Fruit fly (Drosophila melanogaster): ENCODE data around the gene cdi.

Gene cdi

DNA sequence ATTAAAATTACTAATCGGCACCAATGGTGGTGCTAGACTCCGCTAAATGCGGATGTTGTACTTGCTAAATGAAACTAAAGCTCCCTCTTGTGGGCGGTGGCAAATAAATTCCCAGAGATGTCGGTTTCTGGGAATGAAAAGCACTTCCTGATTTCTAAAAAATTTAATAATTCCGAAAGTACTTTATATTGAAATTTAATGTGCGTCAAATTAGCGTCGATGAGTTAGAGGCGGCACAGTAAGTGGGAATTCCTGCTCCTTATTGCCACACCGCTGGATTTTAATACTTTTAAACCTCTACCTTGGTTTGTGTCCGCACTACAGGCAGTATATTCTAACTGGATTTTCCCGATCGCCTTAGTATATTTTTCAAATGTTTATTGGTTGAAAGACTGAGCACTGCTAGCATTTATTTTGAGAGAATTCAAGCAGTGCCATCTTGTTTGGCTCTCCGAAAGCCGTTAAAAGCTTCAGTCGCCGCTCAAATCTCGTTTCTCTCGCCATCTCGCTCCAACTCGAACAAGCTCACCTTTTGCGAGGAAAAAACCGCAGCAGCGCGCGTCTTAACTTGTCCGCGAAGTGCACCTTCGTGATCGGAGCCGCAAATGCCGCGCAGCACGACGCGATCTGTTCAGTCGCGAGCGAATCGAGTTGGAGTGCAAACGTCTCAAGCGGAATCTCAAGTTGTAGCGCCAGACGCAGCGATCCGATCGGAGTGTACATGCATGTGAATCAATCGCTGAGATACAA is 2.4 kb upstream of the cdi start, which contains the start of gene CG6040:
Gene CG6040 (plus strand): TSS at position 663 of the 750 bp plus-strand sequence.
- no peak for TF ChIP-seq noc (tag; optimal IDR thresholded peaks at IDR 0.05)

DNA sequence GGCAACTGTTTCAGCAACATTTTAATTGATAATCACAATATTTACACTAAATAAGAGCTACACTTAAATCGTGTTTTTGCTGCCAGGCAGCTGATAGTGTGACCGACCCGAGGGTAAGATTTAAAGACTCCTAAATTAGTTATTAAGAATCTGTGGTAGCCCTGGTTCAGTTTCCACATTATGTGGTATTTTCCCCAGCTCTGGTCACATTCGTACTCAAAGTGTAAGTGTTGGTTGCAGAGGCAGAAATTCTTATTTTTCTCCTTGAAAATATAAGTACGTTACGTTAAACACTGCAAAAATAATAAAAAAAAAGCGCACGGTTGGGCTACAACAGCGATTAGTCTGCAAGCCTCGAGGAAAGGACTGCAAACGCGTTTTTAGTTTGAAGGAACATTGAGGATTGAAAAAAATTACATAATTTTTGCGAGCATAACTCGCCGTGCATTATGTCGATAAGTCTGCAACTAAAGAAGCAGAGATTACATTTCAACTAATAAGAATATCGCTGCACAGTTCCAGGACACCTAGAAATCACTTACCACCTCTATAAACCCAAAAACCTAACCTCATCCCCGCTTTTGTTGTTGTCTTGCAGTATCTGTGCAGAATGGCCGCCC is 839 bp upstream of the cdi start, which contains the start of the genes mRpL55 and ATPsynD:
Gene mRpL55 (minus strand): TSS at position 107 of the 620 bp plus-strand sequence.
Gene ATPsynD (plus strand): TSS at position 202 of the 620 bp plus-strand sequence.
- TF ChIP-seq noc (tag; optimal IDR thresholded peaks at IDR 0.05) = no peak

dm6 chr3R:19093127-19093812 is 800 bp downstream of the cdi start:
- no peak for TF ChIP-seq noc (tag; optimal IDR thresholded peaks at IDR 0.05)

dm6 chr3R:19092367-19093126 is 1.5 kb downstream of the cdi start:
- no peak for TF ChIP-seq noc (tag; optimal IDR thresholded peaks at IDR 0.05)

- no peak for TF ChIP-seq noc (tag; optimal IDR thresholded peaks at IDR 0.05)
These were observed 2.3 kb downstream of the cdi start for dm6 chr3R:19091749-19092264.

DNA sequence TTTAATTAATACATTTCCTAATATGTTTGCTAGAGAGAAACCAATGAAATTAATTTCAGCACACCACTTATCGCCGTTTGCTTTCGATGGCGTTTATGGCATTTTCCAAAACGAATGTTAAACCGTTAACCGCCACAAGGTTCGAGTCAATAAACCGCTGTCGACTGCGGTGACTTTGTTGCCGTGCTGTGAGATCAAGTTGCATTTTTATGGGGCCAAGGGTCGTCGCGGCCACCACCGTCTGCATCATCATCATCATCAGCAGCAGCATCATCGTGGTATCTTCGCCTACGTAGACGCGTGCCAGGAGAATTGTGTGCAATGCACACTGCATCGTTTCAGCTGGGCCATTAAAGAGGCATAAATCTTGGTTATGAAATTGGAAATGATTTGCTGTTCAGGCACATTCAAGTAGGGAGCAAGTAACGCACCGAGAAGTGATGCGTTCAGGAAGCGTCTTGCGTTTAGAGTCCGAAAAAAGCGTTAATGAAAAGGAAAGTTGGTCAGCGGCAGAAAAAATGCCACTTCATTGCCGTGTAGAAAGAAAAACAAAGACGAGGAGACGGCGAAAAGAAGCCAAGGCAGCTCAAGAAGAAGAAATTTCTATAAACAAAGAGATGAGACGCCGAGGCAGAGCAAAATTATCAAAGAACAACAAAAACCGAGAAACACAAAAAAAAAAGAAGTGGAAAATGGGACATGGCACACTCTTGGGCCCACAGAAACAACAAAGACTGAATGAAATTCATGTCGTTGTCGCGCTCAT is 2.9 kb downstream of the cdi start:
- TF ChIP-seq noc (tag; optimal IDR thresholded peaks at IDR 0.05) = no peak

DNA sequence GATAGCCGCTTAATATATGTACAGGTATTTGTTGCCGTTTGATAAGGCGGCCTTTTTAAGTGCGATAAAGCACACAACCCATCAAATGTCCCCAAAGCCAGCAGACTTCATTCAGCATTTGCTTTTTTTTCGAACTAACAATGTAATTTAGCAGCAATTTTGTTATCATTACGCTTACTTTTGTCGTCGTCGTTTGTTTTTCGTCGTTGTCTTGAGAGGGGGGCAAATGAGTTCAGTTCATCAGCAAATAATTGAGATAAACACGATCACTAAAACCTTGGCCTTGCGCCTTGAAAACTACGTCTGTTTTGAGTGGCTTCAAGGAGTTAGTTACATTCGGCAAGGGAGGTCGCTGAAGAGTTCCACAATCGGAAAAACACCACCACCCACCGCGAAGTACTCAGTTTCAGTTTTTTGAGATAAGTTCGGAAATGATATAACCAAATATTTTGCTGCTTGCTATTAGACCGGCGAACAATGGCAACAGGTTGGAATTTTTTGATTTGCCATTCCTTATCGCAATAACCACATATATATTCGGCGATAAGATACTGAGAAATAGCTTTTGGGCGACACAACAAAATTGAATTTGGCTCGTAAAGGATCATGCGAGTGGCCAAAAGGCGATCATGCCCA is 5.0 kb downstream of the cdi start:
- peak; percentile 52 for TF ChIP-seq noc (tag; optimal IDR thresholded peaks at IDR 0.05)

DNA sequence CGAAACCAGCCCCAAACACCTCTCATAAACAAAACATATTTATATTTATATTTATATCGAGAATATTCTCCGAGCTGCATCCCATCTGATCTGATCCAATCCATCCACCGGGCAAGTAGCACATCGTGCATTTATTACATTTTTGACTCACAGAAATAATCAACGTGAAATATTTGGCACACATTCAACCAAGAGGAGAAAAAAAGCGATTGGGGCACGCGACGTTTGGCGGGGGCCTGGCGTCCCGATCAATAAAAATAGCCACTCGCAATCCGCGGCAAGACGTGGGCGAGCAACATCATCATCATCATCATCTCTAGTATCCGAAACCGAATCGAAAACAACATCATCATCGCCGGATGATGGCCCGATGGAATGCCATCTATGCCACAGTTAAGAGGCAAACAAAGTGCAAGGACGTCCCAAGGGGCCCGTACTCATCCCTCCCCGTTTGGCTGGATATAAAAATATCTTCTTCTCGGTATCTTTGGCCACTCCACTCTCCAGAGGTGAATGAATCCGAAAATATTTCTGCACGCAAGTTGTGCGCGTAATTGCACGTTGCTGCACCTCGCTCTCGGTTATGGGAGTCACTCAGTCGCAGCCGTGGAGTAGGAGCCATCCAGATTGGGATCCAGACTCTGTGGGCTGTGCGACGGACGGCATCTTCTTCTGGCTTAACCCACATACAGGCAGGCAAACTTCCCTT is 13.3 kb downstream of the cdi start:
- TF ChIP-seq noc (tag; optimal IDR thresholded peaks at IDR 0.05) = no peak

DNA sequence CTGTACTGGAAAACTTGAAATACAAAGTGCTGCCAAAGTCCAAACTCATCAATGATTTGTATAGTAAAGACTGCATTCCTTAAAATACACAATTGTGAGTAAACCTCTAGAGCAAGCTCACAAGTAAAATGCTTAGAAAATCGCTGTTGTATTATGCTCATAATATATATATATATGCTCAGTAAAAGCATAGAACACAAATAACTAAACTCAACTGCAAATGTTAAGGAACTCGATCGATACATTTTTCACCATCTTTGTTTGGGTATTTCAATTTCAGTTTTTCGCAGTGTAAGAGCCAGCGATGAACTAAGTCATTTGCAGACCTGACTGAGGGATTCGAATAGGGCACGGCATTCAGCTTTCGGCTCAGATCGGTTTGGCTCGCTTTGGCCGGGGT is 14.9 kb downstream of the cdi start:
- TF ChIP-seq noc (tag; optimal IDR thresholded peaks at IDR 0.05) = no peak

DNA sequence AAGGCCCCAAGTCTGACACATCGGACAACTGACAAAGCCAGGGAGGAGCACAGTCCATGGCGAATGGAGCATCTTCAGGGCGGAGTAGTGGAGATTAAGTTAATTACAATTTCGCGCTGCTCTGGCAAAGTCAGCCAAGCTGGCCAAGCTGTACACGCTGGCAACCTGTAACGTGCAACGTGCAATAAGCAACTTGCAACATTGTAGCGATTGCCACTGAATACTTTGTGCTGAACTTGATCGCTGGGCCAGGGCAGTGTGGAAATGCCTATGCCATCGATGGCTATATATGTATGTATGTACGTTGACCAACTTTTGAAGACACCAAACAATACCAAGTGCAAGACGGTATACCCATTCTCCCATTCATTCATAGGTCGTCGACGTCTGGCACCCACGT is 16.2 kb downstream of the cdi start:
- TF ChIP-seq noc (tag; optimal IDR thresholded peaks at IDR 0.05) = no peak

DNA sequence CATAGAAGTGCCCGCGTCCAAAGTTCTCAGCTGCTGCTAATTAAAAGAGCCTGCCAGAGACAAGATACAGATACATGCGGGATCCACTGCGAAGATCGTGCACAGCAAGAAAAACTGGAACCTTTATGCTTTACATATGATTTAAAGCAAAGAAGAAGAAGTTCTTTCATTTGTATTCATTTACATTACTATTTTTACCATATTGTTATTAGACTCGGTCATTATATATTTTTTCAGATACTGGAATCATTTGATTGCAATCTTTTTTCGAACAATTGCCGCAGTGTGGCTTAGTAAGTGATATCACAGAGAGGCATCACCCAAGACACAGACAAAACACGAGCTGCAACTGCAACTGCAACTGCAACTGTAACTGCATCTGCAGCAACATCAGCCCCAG is 18.9 kb downstream of the cdi start:
- no peak for TF ChIP-seq noc (tag; optimal IDR thresholded peaks at IDR 0.05)

- no peak for TF ChIP-seq noc (tag; optimal IDR thresholded peaks at IDR 0.05)
These were observed 19.9 kb downstream of the cdi start for dm6 chr3R:19074207-19074606.

dm6 chr3R:19073002-19073401 is 21.1 kb downstream of the cdi start:
- TF ChIP-seq noc (tag; optimal IDR thresholded peaks at IDR 0.05) = no peak

DNA sequence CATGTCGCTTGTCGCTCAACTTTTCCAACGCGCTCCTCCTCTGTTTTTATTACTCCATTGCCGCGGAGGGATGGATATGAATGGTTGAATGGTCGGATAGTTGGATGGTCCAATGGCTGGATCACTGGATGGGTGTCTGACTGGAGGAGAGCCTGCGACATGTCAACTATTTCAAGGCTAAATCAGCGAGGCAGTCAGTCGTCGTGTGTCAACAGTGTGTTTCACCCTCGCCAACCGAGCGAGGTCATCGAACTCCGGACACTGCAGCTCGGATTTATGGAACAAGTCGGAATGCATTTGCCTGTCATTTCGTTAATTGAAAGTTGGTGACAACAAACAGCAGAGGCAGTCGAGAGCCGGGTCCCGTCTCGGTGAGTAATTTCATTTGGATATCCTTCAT is 22.1 kb downstream of the cdi start:
- no peak for TF ChIP-seq noc (tag; optimal IDR thresholded peaks at IDR 0.05)

All from whole organism, larva.